Fruit fly (Drosophila melanogaster) whole organism, embryonic: ENCODE data around the gene sle.
A peak's percentile ranks its signal among the peaks of the same experiment; 100 is the strongest.

Experiments
- Atf3 ChIP-seq: fragments of 200-800 bp; sonication (Bioruptor generic); optimal IDR thresholded peaks from 3 replicates; lab custom pipeline; 2016; ENCODE audit warnings: missing biosample characterization, missing genetic modification characterization
- Atf6 ChIP-seq: fragments of 200-800 bp; sonication (Bioruptor generic); IDR thresholded peaks from 2 replicates; pipeline ENCODE4 v1.3.6; 2022; ENCODE audit warnings: missing biosample characterization, missing genetic modification characterization
- B-H2 ChIP-seq: fragments of 200-800 bp; sonication (Bioruptor generic); optimal IDR thresholded peaks from 2 replicates; lab custom pipeline; 2018; ENCODE audit warnings: missing biosample characterization, mild to moderate bottlenecking, missing genetic modification characterization
- CG10147 ChIP-seq: fragments of 200-800 bp; sonication (Bioruptor generic); optimal IDR thresholded peaks from 2 replicates; lab custom pipeline; 2019; ENCODE audit warnings: missing biosample characterization, mild to moderate bottlenecking, missing genetic modification characterization, moderate library complexity
- CG10959 ChIP-seq: fragments of 200-800 bp; sonication (Bioruptor generic); IDR thresholded peaks from 2 replicates; pipeline ENCODE4 v1.3.6; 2022; ENCODE audit warnings: missing biosample characterization, missing genetic modification characterization
- CG10979 ChIP-seq: fragments of 200-800 bp; sonication (Bioruptor generic); optimal IDR thresholded peaks from 2 replicates; lab custom pipeline; 2018; ENCODE audit warnings: missing biosample characterization, mild to moderate bottlenecking, missing genetic modification characterization, moderate library complexity
- CG11723 ChIP-seq: fragments of 200-800 bp; sonication (Bioruptor generic); optimal IDR thresholded peaks from 2 replicates; lab custom pipeline; 2017; ENCODE audit warnings: missing biosample characterization, mild to moderate bottlenecking, missing genetic modification characterization
- CG12659 ChIP-seq: fragments of 200-800 bp; sonication (Bioruptor generic); optimal IDR thresholded peaks from 3 replicates; lab custom pipeline; 2017; ENCODE audit warnings: mild to moderate bottlenecking, missing biosample characterization, missing genetic modification reagents, missing genetic modification characterization
- CG14441 ChIP-seq: fragments of 200-800 bp; sonication (Bioruptor generic); IDR thresholded peaks from 2 replicates; pipeline ENCODE4 v1.3.6; 2022; ENCODE audit warnings: missing biosample characterization, missing genetic modification characterization
- CG14667 ChIP-seq: fragments of 200-800 bp; sonication (Bioruptor generic); IDR thresholded peaks from 2 replicates; pipeline ENCODE4 v1.3.6; 2022; ENCODE audit warnings: missing biosample characterization, missing genetic modification characterization
- CG14965 ChIP-seq: fragments of 200-800 bp; sonication (Bioruptor generic); optimal IDR thresholded peaks from 2 replicates; lab custom pipeline; 2016; ENCODE audit warnings: missing biosample characterization, missing genetic modification characterization, borderline replicate concordance
- CG15696 ChIP-seq: fragments of 200-800 bp; sonication (Bioruptor generic); optimal IDR thresholded peaks from 2 replicates; lab custom pipeline; 2019; ENCODE audit warnings: missing biosample characterization, mild to moderate bottlenecking, missing genetic modification characterization, moderate library complexity
- CG17328 ChIP-seq: fragments of 200-800 bp; sonication (Bioruptor generic); IDR thresholded peaks from 2 replicates; pipeline ENCODE4 v1.3.6; 2022; ENCODE audit warnings: missing biosample characterization, missing genetic modification characterization
- CG2889 ChIP-seq: fragments of 200-800 bp; sonication (Bioruptor generic); IDR thresholded peaks from 3 replicates; pipeline ENCODE4 v1.3.6; 2022; ENCODE audit warnings: missing biosample characterization, missing genetic modification characterization
- CG33213 ChIP-seq: fragments of 200-800 bp; sonication (Bioruptor generic); optimal IDR thresholded peaks from 3 replicates; lab custom pipeline; 2016; ENCODE audit warnings: missing biosample characterization, missing genetic modification characterization
- CG34224 ChIP-seq: fragments of 200-800 bp; sonication (Bioruptor generic); IDR thresholded peaks from 3 replicates; pipeline ENCODE4 v1.3.6; 2022; ENCODE audit warnings: missing biosample characterization, missing genetic modification characterization; ENCODE audit not compliant: partially characterized antibody
- CG43689 ChIP-seq: fragments of 200-800 bp; sonication (Bioruptor generic); IDR thresholded peaks from 2 replicates; pipeline ENCODE4 v1.3.6; 2022; ENCODE audit warnings: missing biosample characterization, missing genetic modification characterization
- CG4617 ChIP-seq: fragments of 200-800 bp; sonication (Bioruptor generic); optimal IDR thresholded peaks from 3 replicates; lab custom pipeline; 2016; ENCODE audit warnings: missing biosample characterization, missing genetic modification characterization, borderline replicate concordance
- CG4707 ChIP-seq: fragments of 200-800 bp; sonication (Bioruptor generic); optimal IDR thresholded peaks from 2 replicates; lab custom pipeline; 2018; ENCODE audit warnings: missing biosample characterization, mild to moderate bottlenecking, missing genetic modification characterization, moderate library complexity
- CG4820 ChIP-seq: fragments of 200-800 bp; sonication (Bioruptor generic); optimal IDR thresholded peaks from 3 replicates; lab custom pipeline; 2016; ENCODE audit warnings: missing biosample characterization, missing genetic modification characterization
- CG6254 ChIP-seq: fragments of 200-800 bp; sonication (Bioruptor generic); optimal IDR thresholded peaks from 3 replicates; lab custom pipeline; 2017; ENCODE audit warnings: mild to moderate bottlenecking, missing biosample characterization, missing genetic modification reagents, missing genetic modification characterization
- CG6683 ChIP-seq: fragments of 200-800 bp; sonication (Bioruptor generic); optimal IDR thresholded peaks from 2 replicates; lab custom pipeline; 2017; ENCODE audit warnings: missing biosample characterization, mild to moderate bottlenecking, missing genetic modification characterization, missing genetic modification reagents
- CG8290 ChIP-seq, 3 experiments: fragments of 200-800 bp; sonication (Bioruptor generic); optimal IDR thresholded peaks; 2 replicates each; lab custom pipeline; 2016 to 2019; ENCODE audit warnings: missing biosample characterization in 3 of 3, missing genetic modification characterization in 3 of 3, mild to moderate bottlenecking in 2 of 3, moderate library complexity in 1 of 3
- CG9437 ChIP-seq: fragments of 200-800 bp; sonication (Bioruptor generic); optimal IDR thresholded peaks from 2 replicates; lab custom pipeline; 2018; ENCODE audit warnings: missing biosample characterization, mild to moderate bottlenecking, missing genetic modification characterization
- CG9609 ChIP-seq: fragments of 200-800 bp; sonication (Bioruptor generic); optimal IDR thresholded peaks from 3 replicates; lab custom pipeline; 2016; ENCODE audit warnings: missing biosample characterization, missing genetic modification characterization
- CG9876 ChIP-seq: fragments of 200-800 bp; sonication (Bioruptor generic); optimal IDR thresholded peaks from 2 replicates; lab custom pipeline; 2016; ENCODE audit warnings: missing biosample characterization, missing genetic modification characterization
- Dp ChIP-seq: fragments of 200-800 bp; sonication (Bioruptor generic); optimal IDR thresholded peaks from 2 replicates; lab custom pipeline; 2018; ENCODE audit warnings: missing biosample characterization, mild to moderate bottlenecking, missing genetic modification characterization, moderate library complexity
- Ets65A ChIP-seq: fragments of 200-800 bp; sonication (Bioruptor generic); peaks from one replicate; lab custom pipeline; 2016; ENCODE audit warnings: missing biosample characterization, missing genetic modification characterization
- H15 ChIP-seq: fragments of 200-800 bp; sonication (Bioruptor generic); IDR thresholded peaks from 3 replicates; pipeline ENCODE4 v1.3.6; 2022; ENCODE audit warnings: missing biosample characterization, missing genetic modification characterization
- NfI ChIP-seq: fragments of 200-800 bp; sonication (Bioruptor generic); optimal IDR thresholded peaks from 3 replicates; lab custom pipeline; 2018; ENCODE audit warnings: missing biosample characterization, mild to moderate bottlenecking, missing genetic modification characterization, moderate library complexity
- Oli ChIP-seq: fragments of 200-800 bp; sonication (Bioruptor generic); optimal IDR thresholded peaks from 2 replicates; lab custom pipeline; 2018; ENCODE audit warnings: missing biosample characterization, mild to moderate bottlenecking, missing genetic modification characterization, moderate library complexity
- Ptx1 ChIP-seq: fragments of 200-800 bp; sonication (Bioruptor generic); IDR thresholded peaks from 2 replicates; pipeline ENCODE4 v1.3.6; 2022; ENCODE audit warnings: missing biosample characterization, missing genetic modification characterization
- Stat92E ChIP-seq, 3 experiments: fragments of >200 bp in 2 of 3; fragments of 200-800 bp in 1 of 3; sonication (Bioruptor generic) in 1 of 3; optimal IDR thresholded peaks; 2 replicates each; lab custom pipeline; 2017 to 2019; ENCODE audit warnings: missing biosample characterization in 3 of 3, missing genetic modification characterization in 3 of 3, mild to moderate bottlenecking in 1 of 3, moderate library complexity in 1 of 3
- ato ChIP-seq: fragments of 200-800 bp; sonication (Bioruptor generic); IDR thresholded peaks from 2 replicates; pipeline ENCODE4 v1.3.6; 2022; ENCODE audit warnings: missing biosample characterization, missing genetic modification characterization; ENCODE audit not compliant: partially characterized antibody
- crol ChIP-seq: fragments of 200-800 bp; sonication (Bioruptor generic); IDR thresholded peaks from 2 replicates; pipeline ENCODE4 v1.3.6; 2022; ENCODE audit warnings: missing biosample characterization, missing genetic modification characterization
- h ChIP-seq: fragments of >200 bp; optimal IDR thresholded peaks from 2 replicates; lab custom pipeline; 2017
- hkb ChIP-seq, 2 experiments: fragments of 200-800 bp in 1 of 2; fragments of >200 bp in 1 of 2; sonication (Bioruptor generic) in 1 of 2; IDR thresholded peaks in 1 of 2; optimal IDR thresholded peaks in 1 of 2; 2 replicates each; pipeline versions ENCODE4 v1.3.6 to Lab custom; 2017 to 2022; ENCODE audit warnings: missing biosample characterization in 1 of 2, missing genetic modification characterization in 1 of 2
- jing ChIP-seq: fragments of 200-800 bp; sonication (Bioruptor generic); optimal IDR thresholded peaks from 2 replicates; lab custom pipeline; 2018; ENCODE audit warnings: missing biosample characterization, mild to moderate bottlenecking, missing genetic modification characterization
- knrl ChIP-seq: fragments of 200-800 bp; sonication (Bioruptor generic); IDR thresholded peaks from 3 replicates; pipeline ENCODE4 v1.3.6; 2022; ENCODE audit warnings: missing biosample characterization, missing genetic modification characterization; ENCODE audit not compliant: partially characterized antibody
- row ChIP-seq: fragments of 200-800 bp; sonication (Bioruptor generic); IDR thresholded peaks from 3 replicates; pipeline ENCODE4 v1.3.6; 2022; ENCODE audit warnings: missing biosample characterization, missing genetic modification characterization
- sd ChIP-seq: fragments of 200-800 bp; sonication (Bioruptor generic); optimal IDR thresholded peaks from 3 replicates; lab custom pipeline; 2018; ENCODE audit warnings: missing biosample characterization, mild to moderate bottlenecking, missing genetic modification characterization, moderate library complexity
- seq ChIP-seq: fragments of 200-800 bp; sonication (Bioruptor generic); IDR thresholded peaks from 2 replicates; pipeline ENCODE4 v1.3.6; 2022; ENCODE audit warnings: missing biosample characterization, missing genetic modification characterization
- sna ChIP-seq: fragments of 200-800 bp; sonication (Bioruptor generic); IDR thresholded peaks from 2 replicates; pipeline ENCODE4 v1.3.6; 2022; ENCODE audit warnings: missing biosample characterization, missing genetic modification characterization; ENCODE audit not compliant: partially characterized antibody
- sqz ChIP-seq: fragments of 200-800 bp; sonication (Bioruptor generic); optimal IDR thresholded peaks from 3 replicates; lab custom pipeline; 2018; ENCODE audit warnings: missing biosample characterization, mild to moderate bottlenecking, missing genetic modification characterization
- stwl ChIP-seq: fragments of 200-800 bp; sonication (Bioruptor generic); optimal IDR thresholded peaks from 3 replicates; lab custom pipeline; 2018; ENCODE audit warnings: missing biosample characterization, mild to moderate bottlenecking, missing genetic modification characterization, moderate library complexity
- tio ChIP-seq: fragments of 200-800 bp; sonication (Bioruptor generic); optimal IDR thresholded peaks from 2 replicates; lab custom pipeline; 2017; ENCODE audit warnings: missing biosample characterization, missing genetic modification characterization, inconsistent platforms
- vnd ChIP-seq: fragments of 200-800 bp; sonication (Bioruptor generic); IDR thresholded peaks from 3 replicates; pipeline ENCODE4 v1.3.6; 2022; ENCODE audit warnings: missing biosample characterization, missing genetic modification characterization; ENCODE audit not compliant: partially characterized antibody
- z ChIP-seq: fragments of 200-800 bp; sonication (Bioruptor generic); IDR thresholded peaks from 3 replicates; pipeline ENCODE4 v1.3.6; 2022; ENCODE audit warnings: missing biosample characterization, missing genetic modification characterization
- zen ChIP-seq: fragments of 200-800 bp; sonication (Bioruptor generic); optimal IDR thresholded peaks from 3 replicates; lab custom pipeline; 2018; ENCODE audit warnings: missing biosample characterization, mild to moderate bottlenecking, missing genetic modification characterization, moderate library complexity

Gene sle

dm6 chr3R:10370495-10370894 is 37.6 kb downstream of the sle start (continued):
- TF ChIP-seq CG14965 (no peak), seq (GFP tag; lab: Robert Waterston, UW) (no peak), NfI (GFP tag; lab: Kevin White, UChicago) (no peak), h (lab: Kevin White, UChicago) (no peak), CG9437 (GFP tag; lab: Kevin White, UChicago) (no peak), CG34224 (GFP tag; lab: Robert Waterston, UW) (no peak), Atf6 (GFP tag; lab: Robert Waterston, UW) (no peak), H15 (GFP tag; lab: Robert Waterston, UW) (no peak), stwl (no peak), sd (tag; lab: Kevin White, UChicago) (no peak), jing (no peak), hkb (optimal IDR thresholded peaks at IDR 0.05; lab: Kevin White, UChicago) (no peak), hkb (GFP tag; IDR thresholded peaks at IDR 0.05; lab: Robert Waterston, UW) (0 out of 2 replicates have a peak, but pooled peaks have one; percentile 22), CG33213 (no peak), CG9876 (no peak), Dp (GFP tag; lab: Kevin White, UChicago) (no peak), CG12659 (GFP tag; lab: Kevin White, UChicago) (no peak), B-H2 (GFP tag; lab: Kevin White, UChicago) (no peak), CG14441 (GFP tag; lab: Robert Waterston, UW) (no peak), ato (GFP tag; lab: Robert Waterston, UW) (no peak), CG15696 (tag; lab: Kevin White, UChicago) (peak; percentile 29), CG14667 (GFP tag; lab: Robert Waterston, UW) (0 out of 2 replicates have a peak, but pooled peaks have one; percentile 27), CG4820 (GFP tag; lab: Kevin White, UChicago) (peak; percentile 24), tio (GFP tag; lab: Kevin White, UChicago) (no peak), crol (GFP tag; lab: Robert Waterston, UW) (no peak), Oli (tag; lab: Kevin White, UChicago) (no peak), CG4617 (GFP tag; lab: Kevin White, UChicago) (no peak), CG10959 (GFP tag; lab: Robert Waterston, UW) (peak; percentile 27; the same call in 1 of the 2 replicates), CG11723 (GFP tag; lab: Kevin White, UChicago) (no peak), CG9609 (GFP tag; lab: Kevin White, UChicago) (no peak), CG43689 (GFP tag; lab: Robert Waterston, UW) (no peak), sqz (GFP tag; lab: Kevin White, UChicago) (no peak), CG8290 (GFP tag; optimal IDR thresholded peaks at IDR 0.05; lab: Kevin White, UChicago) (no peak), CG8290 (tag; optimal IDR thresholded peaks at IDR 0.05; lab: Kevin White, UChicago) (no peak), CG2889 (no peak), CG6254 (GFP tag; lab: Kevin White, UChicago) (peak; percentile 40), CG10979 (tag; lab: Kevin White, UChicago) (peak; percentile 66), zen (peak; percentile 78), CG17328 (GFP tag; lab: Robert Waterston, UW) (0 out of 2 replicates have a peak, but pooled peaks have one; percentile 22), vnd (no peak), knrl (no peak), row (GFP tag; lab: Robert Waterston, UW) (peak; percentile 49; the same call in 2 of the 3 replicates), Ptx1 (GFP tag; lab: Robert Waterston, UW) (peak; percentile 20; the same call in 1 of the 2 replicates), CG10147 (GFP tag; lab: Kevin White, UChicago) (no peak), Atf3 (no peak), z (GFP tag; lab: Robert Waterston, UW) (no peak), CG4707 (GFP tag; lab: Kevin White, UChicago) (no peak), Ets65A (GFP tag; lab: Kevin White, UChicago) (peak; percentile 92), CG6683 (GFP tag; lab: Kevin White, UChicago) (no peak), Stat92E (GFP tag; optimal IDR thresholded peaks at IDR 0.05; lab: Kevin White, UChicago) (no peak), sna (GFP tag; lab: Robert Waterston, UW) (no peak)
